Worm (Caenorhabditis elegans) whole organism, L1 larva: Measurements from ENCODE around the gene srm-2.

Source experiments
- egl-27 ChIP-seq, 2 experiments: fragments of 150-350 bp in 1 of 2; sonication (generic microtip); optimal IDR thresholded peaks; 3 replicates each; lab custom pipeline; 2017 to 2018; ENCODE audit warnings: missing biosample characterization in 2 of 2, missing genetic modification characterization in 2 of 2, missing genetic modification reagents in 2 of 2
- fkh-4 ChIP-seq: sonication (generic microtip); optimal IDR thresholded peaks from 2 replicates; lab custom pipeline; 2016; ENCODE audit warnings: missing compliant biosample characterization, missing genetic modification characterization, borderline replicate concordance
- lin-15B ChIP-seq: fragments of 150-350 bp; sonication (generic microtip); optimal IDR thresholded peaks from 3 replicates; lab custom pipeline; 2014; ENCODE audit warnings: missing biosample characterization, missing genetic modification characterization
- mdl-1 ChIP-seq, 2 experiments: fragments of 150-350 bp; optimal IDR thresholded peaks; 2 replicates each; lab custom pipeline; 2014 to 2017; ENCODE audit warnings: missing biosample characterization in 2 of 2, missing genetic modification characterization in 2 of 2, inconsistent platforms in 1 of 2
- nhr-76 ChIP-seq: sonication (generic microtip); optimal IDR thresholded peaks from 2 replicates; lab custom pipeline; 2017; ENCODE audit warnings: missing biosample characterization, missing genetic modification characterization
- rnt-1 ChIP-seq: sonication (generic microtip); optimal IDR thresholded peaks from 2 replicates; lab custom pipeline; 2016; ENCODE audit warnings: mild to moderate bottlenecking, missing genetic modification characterization, moderate library complexity, missing compliant biosample characterization
- zag-1 ChIP-seq: fragments of 150-350 bp; optimal IDR thresholded peaks from 2 replicates; lab custom pipeline; 2014; ENCODE audit warnings: missing biosample characterization, missing genetic modification characterization

ce11 chrIV:5045389-5045788 is 36.9 kb downstream of the srm-2 start, which contains the start of gene hot-9:
- TF ChIP-seq zag-1 (tag; lab: Kevin White, UChicago) = no peak
- no peak for TF ChIP-seq fkh-4 (tag; lab: Kevin White, UChicago)
- no peak for TF ChIP-seq mdl-1 (tag; optimal IDR thresholded peaks at IDR 0.05; lab: Kevin White, UChicago)
- no peak for TF ChIP-seq egl-27 (tag; optimal IDR thresholded peaks at IDR 0.05; lab: Kevin White, UChicago)
- TF ChIP-seq lin-15B (tag; lab: Kevin White, UChicago) = no peak
- no peak for TF ChIP-seq nhr-76 (tag; lab: Kevin White, UChicago)
- TF ChIP-seq rnt-1 = no peak
